Worm (Caenorhabditis elegans) whole organism, midembryonic: ENCODE measurements around the gene skr-13.

Experiments
- T22C8.4 ChIP-seq: fragments of 200-800 bp; sonication (Bioruptor generic); IDR thresholded peaks from 2 replicates; pipeline ENCODE4 v1.3.6; 2022; ENCODE audit warnings: missing genetic modification characterization, missing compliant biosample characterization
- cog-1 ChIP-seq: sonication (generic microtip); optimal IDR thresholded peaks from 2 replicates; lab custom pipeline; 2016; ENCODE audit warnings: missing genetic modification characterization, missing compliant biosample characterization
- flt-1 ChIP-seq: fragments of 200-800 bp; sonication (Bioruptor generic); IDR thresholded peaks from 2 replicates; pipeline ENCODE4 v1.3.6; 2022; ENCODE audit warnings: missing genetic modification characterization, missing compliant biosample characterization
- ref-1 ChIP-seq: fragments of 200-800 bp; sonication (Bioruptor generic); conservative IDR thresholded peaks from 2 replicates; pipeline ENCODE4 v1.3.6; 2022; ENCODE audit warnings: missing genetic modification reagents, missing genetic modification characterization, missing compliant biosample characterization
- tab-1 ChIP-seq: fragments of 200-800 bp; sonication (Bioruptor generic); IDR thresholded peaks from 2 replicates; pipeline ENCODE4 v1.3.6; 2022; ENCODE audit warnings: missing genetic modification characterization, missing compliant biosample characterization
- ztf-23 ChIP-seq: fragments of 200-800 bp; sonication (Bioruptor generic); IDR thresholded peaks from 2 replicates; pipeline ENCODE4 v1.3.6; 2022; ENCODE audit warnings: missing genetic modification reagents, missing genetic modification characterization, missing compliant biosample characterization
- ztf-29 ChIP-seq: fragments of 200-800 bp; sonication (Bioruptor generic); IDR thresholded peaks from 2 replicates; pipeline ENCODE4 v1.3.6; 2022; ENCODE audit warnings: missing genetic modification reagents, missing genetic modification characterization, missing compliant biosample characterization

- TF ChIP-seq ztf-29 (GFP tag; lab: Robert Waterston, UW) (no peak), tab-1 (GFP tag; lab: Robert Waterston, UW) (no peak), T22C8.4 (GFP tag; lab: Robert Waterston, UW) (no peak), cog-1 (tag; lab: Kevin White, UChicago) (no peak), ztf-23 (GFP tag; lab: Robert Waterston, UW) (no peak), ref-1 (GFP tag; lab: Robert Waterston, UW) (no peak), flt-1 (no peak)
Measured at ce11 chrIV:17162515-17162914, at the start of gene skr-13.
